Worm (Caenorhabditis elegans): ENCODE data around the gene nas-38.

DNA sequence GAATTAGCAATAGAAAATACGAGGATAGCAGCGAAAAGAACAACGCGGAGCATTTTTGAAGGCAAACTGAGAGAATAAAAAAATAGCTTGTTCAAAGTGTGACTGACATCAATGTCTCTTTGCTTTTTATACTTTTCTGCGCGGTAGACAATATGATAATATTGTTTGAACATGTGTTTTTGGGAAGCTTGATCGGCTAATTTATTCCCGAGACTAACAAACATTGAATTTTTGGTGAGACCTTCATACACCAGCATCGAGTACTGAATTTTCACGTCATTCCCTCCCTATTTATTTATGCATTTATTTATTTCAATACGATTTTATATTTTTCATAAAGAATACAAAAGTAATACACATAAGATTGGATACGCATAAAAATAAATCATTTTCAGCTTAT is 27.0 kb upstream of the nas-38 start, which contains the start of gene B0310.6:
- TF ChIP-seq R02D3.7 (tag; optimal IDR thresholded peaks at IDR 0.05) (no peak), ztf-11 (tag; optimal IDR thresholded peaks at IDR 0.05) (no peak)

Measured in whole organism, L4 larva.